Worm (Caenorhabditis elegans) whole organism, late embryonic: ENCODE results near the gene C52E2.2.
A peak's percentile ranks its signal among the peaks of the same experiment; 100 is the strongest.
"Not testable (repeated sequence)": the region's sequence is repeated elsewhere in the genome, so short reads cannot be mapped to it uniquely, and the experiment has no call there.

Source experiments
- C38D4.7 ChIP-seq: fragments of 200-800 bp; sonication (Bioruptor generic); optimal IDR thresholded peaks from 2 replicates; lab custom pipeline; 2018; ENCODE audit warnings: mild to moderate bottlenecking, missing genetic modification characterization, moderate library complexity, missing compliant biosample characterization
- Y22D7AL.16 ChIP-seq: sonication (generic microtip); optimal IDR thresholded peaks from 2 replicates; lab custom pipeline; 2016; ENCODE audit warnings: missing genetic modification characterization, missing compliant biosample characterization
- ceh-18 ChIP-seq: sonication (generic microtip); optimal IDR thresholded peaks from 2 replicates; lab custom pipeline; 2016; ENCODE audit warnings: missing genetic modification characterization, missing compliant biosample characterization
- ceh-2 ChIP-seq: sonication (generic microtip); optimal IDR thresholded peaks from 2 replicates; lab custom pipeline; 2016; ENCODE audit warnings: missing genotype, missing genetic modification characterization, missing compliant biosample characterization
- ceh-22 ChIP-seq: sonication (generic microtip); optimal IDR thresholded peaks from 2 replicates; lab custom pipeline; 2017; ENCODE audit warnings: missing biosample characterization, missing genetic modification characterization
- ceh-24 ChIP-seq: sonication (generic microtip); optimal IDR thresholded peaks from 2 replicates; lab custom pipeline; 2016; ENCODE audit warnings: mild to moderate bottlenecking, missing genetic modification characterization, missing compliant biosample characterization
- ceh-31 ChIP-seq: sonication (generic microtip); optimal IDR thresholded peaks from 2 replicates; lab custom pipeline; 2016; ENCODE audit warnings: missing genetic modification characterization, missing compliant biosample characterization
- ceh-45 ChIP-seq: fragments of 200-800 bp; sonication (Bioruptor generic); IDR thresholded peaks from 2 replicates; pipeline ENCODE4 v1.3.6; 2022; ENCODE audit warnings: missing genetic modification reagents, missing genetic modification characterization, missing compliant biosample characterization
- ceh-6 ChIP-seq: fragments of 200-800 bp; sonication (Bioruptor generic); optimal IDR thresholded peaks from 2 replicates; lab custom pipeline; 2018; ENCODE audit warnings: mild to moderate bottlenecking, missing genetic modification characterization, missing compliant biosample characterization
- ceh-9 ChIP-seq: sonication (generic microtip); optimal IDR thresholded peaks from 2 replicates; lab custom pipeline; 2016; ENCODE audit warnings: mild to moderate bottlenecking, missing genetic modification characterization, inconsistent platforms, missing compliant biosample characterization
- dve-1 ChIP-seq: sonication (generic microtip); optimal IDR thresholded peaks from 2 replicates; lab custom pipeline; 2017; ENCODE audit warnings: antibody characterized with exemption, mild to moderate bottlenecking, missing genetic modification characterization, missing compliant biosample characterization
- elt-2 ChIP-seq: sonication (generic microtip); optimal IDR thresholded peaks from 2 replicates; lab custom pipeline; 2016; ENCODE audit warnings: missing genetic modification reagents, missing genetic modification characterization, missing compliant biosample characterization
- elt-4 ChIP-seq: sonication (generic microtip); optimal IDR thresholded peaks from 2 replicates; lab custom pipeline; 2016; ENCODE audit warnings: missing genetic modification characterization, missing compliant biosample characterization
- ets-4 ChIP-seq: sonication (generic microtip); optimal IDR thresholded peaks from 2 replicates; lab custom pipeline; 2016; ENCODE audit warnings: missing genetic modification characterization, missing compliant biosample characterization
- eyg-1 ChIP-seq: sonication (generic microtip); optimal IDR thresholded peaks from 2 replicates; lab custom pipeline; 2016; ENCODE audit warnings: missing genotype, missing genetic modification characterization, missing compliant biosample characterization
- fax-1 ChIP-seq: sonication (generic microtip); optimal IDR thresholded peaks from 2 replicates; lab custom pipeline; 2016; ENCODE audit warnings: missing genotype, missing genetic modification characterization, missing compliant biosample characterization
- fkh-6 ChIP-seq: sonication (generic microtip); optimal IDR thresholded peaks from 2 replicates; lab custom pipeline; 2016; ENCODE audit warnings: missing genetic modification characterization, missing compliant biosample characterization
- hlh-30 ChIP-seq: sonication (generic microtip); optimal IDR thresholded peaks from 2 replicates; lab custom pipeline; 2017; ENCODE audit warnings: antibody characterized with exemption, missing genetic modification characterization, missing compliant biosample characterization; ENCODE audit not compliant: insufficient read depth
- hlh-6 ChIP-seq: sonication (generic microtip); optimal IDR thresholded peaks from 2 replicates; lab custom pipeline; 2016; ENCODE audit warnings: missing genotype, missing genetic modification characterization, missing compliant biosample characterization
- hlh-8 ChIP-seq: sonication (generic microtip); optimal IDR thresholded peaks from 2 replicates; lab custom pipeline; 2016; ENCODE audit warnings: missing genotype, missing genetic modification characterization, missing compliant biosample characterization
- lim-6 ChIP-seq: sonication (generic microtip); optimal IDR thresholded peaks from 2 replicates; lab custom pipeline; 2016; ENCODE audit warnings: missing genetic modification characterization, missing compliant biosample characterization
- madf-2 ChIP-seq: sonication (generic microtip); optimal IDR thresholded peaks from 2 replicates; lab custom pipeline; 2017; ENCODE audit warnings: missing genetic modification characterization, missing compliant biosample characterization
- nhr-232 ChIP-seq: sonication (generic microtip); optimal IDR thresholded peaks from 2 replicates; lab custom pipeline; 2016; ENCODE audit warnings: missing genetic modification characterization, missing compliant biosample characterization
- odd-2 ChIP-seq: sonication (generic microtip); optimal IDR thresholded peaks from 2 replicates; lab custom pipeline; 2017; ENCODE audit warnings: antibody characterized with exemption, mild to moderate bottlenecking, missing genetic modification characterization, missing compliant biosample characterization
- pag-3 ChIP-seq: sonication (generic microtip); optimal IDR thresholded peaks from 2 replicates; lab custom pipeline; 2016; ENCODE audit warnings: missing compliant biosample characterization, missing genetic modification characterization, borderline replicate concordance
- pat-9 ChIP-seq: fragments of 200-800 bp; sonication (Bioruptor generic); optimal IDR thresholded peaks from 2 replicates; lab custom pipeline; 2018; ENCODE audit warnings: mild to moderate bottlenecking, missing genetic modification characterization, moderate library complexity, missing compliant biosample characterization
- pax-1 ChIP-seq: fragments of 150-350 bp; optimal IDR thresholded peaks from 2 replicates; lab custom pipeline; 2014; ENCODE audit warnings: missing biosample characterization, missing genetic modification characterization
- pha-4 ChIP-seq: fragments of 150-350 bp; optimal IDR thresholded peaks from 2 replicates; lab custom pipeline; 2018; ENCODE audit warnings: missing biosample characterization, missing genetic modification reagents, missing genetic modification characterization
- pros-1 ChIP-seq: fragments of 150-350 bp; optimal IDR thresholded peaks from 2 replicates; lab custom pipeline; 2014; ENCODE audit warnings: missing biosample characterization, missing genetic modification reagents, missing genetic modification characterization
- rnt-1 ChIP-seq: sonication (generic microtip); optimal IDR thresholded peaks from 2 replicates; lab custom pipeline; 2016; ENCODE audit warnings: missing genetic modification characterization, missing compliant biosample characterization
- sdc-2 ChIP-seq: sonication (generic microtip); optimal IDR thresholded peaks from 2 replicates; lab custom pipeline; 2016; ENCODE audit warnings: missing genotype, missing genetic modification characterization, missing compliant biosample characterization
- tbx-2 ChIP-seq: sonication (generic microtip); optimal IDR thresholded peaks from 2 replicates; lab custom pipeline; 2016; ENCODE audit warnings: missing genetic modification characterization, missing compliant biosample characterization
- unc-42 ChIP-seq: sonication (generic microtip); optimal IDR thresholded peaks from 2 replicates; lab custom pipeline; 2016; ENCODE audit warnings: missing genotype, missing genetic modification characterization, missing compliant biosample characterization
- unc-55 ChIP-seq: sonication (generic microtip); optimal IDR thresholded peaks from 2 replicates; lab custom pipeline; 2017; ENCODE audit warnings: missing biosample characterization, missing genetic modification reagents, missing genetic modification characterization
- ztf-16 ChIP-seq: sonication (generic microtip); optimal IDR thresholded peaks from 2 replicates; lab custom pipeline; 2017; ENCODE audit warnings: missing genetic modification characterization, missing compliant biosample characterization

The C52E2.2 gene

DNA sequence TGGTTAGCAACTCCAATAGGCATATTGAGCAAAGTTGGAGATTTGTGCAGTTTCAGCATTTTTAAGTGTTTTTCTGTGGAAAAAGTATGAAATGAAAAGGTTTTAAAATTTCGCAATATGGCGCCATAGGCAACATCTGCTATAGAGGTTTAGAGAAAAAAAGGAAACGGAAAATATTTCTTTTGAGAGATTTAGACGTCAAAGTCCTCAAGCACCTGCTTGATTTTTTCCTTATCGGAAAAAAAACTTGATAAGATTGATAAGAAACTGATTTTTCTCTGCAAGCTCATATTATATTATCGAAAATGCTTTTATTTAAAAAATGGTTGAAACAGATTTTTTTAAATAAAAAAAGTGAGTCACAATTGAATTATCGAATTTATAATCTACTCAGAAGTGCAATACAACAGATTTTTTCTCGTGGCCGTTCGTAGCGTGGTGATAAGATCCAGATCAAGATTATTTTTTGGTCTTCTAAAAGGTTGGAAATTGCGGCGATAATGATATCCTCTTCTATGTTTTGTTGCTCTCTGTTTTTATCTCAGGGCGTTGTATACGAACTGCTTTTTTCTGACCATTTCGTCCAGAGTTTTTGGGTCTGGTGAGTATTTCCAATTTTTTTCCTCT lies 32.5 kb upstream of the C52E2.2 start, which contains the start of gene fbxc-19:
TSS of gene fbxc-19 (plus strand) at position 536 of the 627 bp plus-strand sequence.
- TF ChIP-seq pat-9 (tag; lab: Kevin White, UChicago): no peak
- no peak for TF ChIP-seq lim-6
- peak; percentile 87 for TF ChIP-seq elt-2
- TF ChIP-seq dve-1: peak; percentile 12

- TF ChIP-seq sdc-2 (tag; lab: Kevin White, UChicago) (no peak), rnt-1 (tag; lab: Kevin White, UChicago) (no peak), pha-4 (no peak), hlh-6 (tag; lab: Kevin White, UChicago) (no peak), ceh-24 (tag; lab: Kevin White, UChicago) (no peak), odd-2 (no peak), ets-4 (tag; lab: Kevin White, UChicago) (no peak), tbx-2 (tag; lab: Kevin White, UChicago) (no peak), ceh-2 (tag; lab: Kevin White, UChicago) (no peak), ceh-6 (GFP tag; lab: Kevin White, UChicago) (no peak), ceh-45 (GFP tag; lab: Robert Waterston, UW) (no peak), hlh-30 (tag; lab: Kevin White, UChicago) (no peak), fax-1 (tag; lab: Kevin White, UChicago) (no peak), ztf-16 (tag; lab: Kevin White, UChicago) (no peak), eyg-1 (tag; lab: Kevin White, UChicago) (no peak), pros-1 (tag; lab: Kevin White, UChicago) (no peak)
Observed at ce11 chrII:1820774-1821173, 31.8 kb upstream of the C52E2.2 start, which contains the start of gene fbxa-3. TSS of gene fbxa-3 (minus strand) at chrII:1820874.

DNA sequence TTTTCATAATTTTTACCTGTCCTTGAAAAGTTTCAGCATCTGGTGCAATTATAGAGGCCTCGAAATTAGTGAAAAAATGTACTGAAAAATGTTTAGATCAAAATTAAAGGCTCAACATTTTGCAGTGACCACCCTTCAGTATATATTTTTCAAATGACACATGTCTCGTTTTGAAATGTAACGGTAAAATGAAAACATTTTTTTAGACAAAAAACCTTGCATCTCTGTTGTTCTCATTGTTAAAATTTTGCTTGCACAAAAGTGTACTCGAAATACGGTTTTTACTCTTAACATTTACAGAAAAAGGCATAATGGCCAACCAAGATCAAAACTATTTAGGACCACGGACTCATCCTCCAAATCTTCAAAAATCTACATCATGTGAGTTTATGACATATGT lies 28.3 kb upstream of the C52E2.2 start, which contains the start of gene math-41:
TSS of gene math-41 (plus strand) at position 301 of the 400 bp plus-strand sequence.
- not testable (repeated sequence) for TF ChIP-seq fkh-6 (tag; lab: Kevin White, UChicago); ceh-9 (tag; lab: Kevin White, UChicago); unc-55 (GFP tag; lab: Kevin White, UChicago)
- TF ChIP-seq, all 69 proteins: peak for 0; not testable (repeated sequence) for 69

DNA sequence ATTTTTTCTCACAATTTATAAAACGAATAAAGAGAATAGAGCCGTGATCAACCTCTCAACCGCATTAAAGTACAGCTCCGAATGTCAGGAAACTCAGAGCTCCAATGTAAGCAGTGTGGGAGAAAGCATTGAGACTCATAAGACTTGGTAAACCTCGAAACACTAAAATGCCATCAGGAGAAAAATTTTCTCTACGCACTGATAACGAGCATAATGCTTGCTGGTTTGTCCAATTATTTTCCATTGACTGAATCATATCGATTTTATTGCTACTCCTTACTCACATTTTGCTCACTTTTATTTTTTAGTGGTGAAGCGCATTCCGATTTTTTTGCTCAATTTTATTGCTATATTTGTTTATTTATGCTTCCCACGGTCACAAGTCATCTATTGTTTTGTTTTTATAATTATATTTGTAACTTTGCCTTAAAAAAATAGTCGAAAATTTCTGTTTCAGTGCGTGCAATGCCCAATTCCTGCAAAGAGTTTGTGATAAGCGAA lies 22.4 kb upstream of the C52E2.2 start, which contains the start of gene math-40:
TSS of gene math-40 (plus strand) at position 451 of the 501 bp plus-strand sequence.
- no peak for TF ChIP-seq hlh-8 (tag; lab: Kevin White, UChicago)
- TF ChIP-seq pat-9 (tag; lab: Kevin White, UChicago): no peak
- no peak for TF ChIP-seq pax-1
- no peak for TF ChIP-seq ceh-22 (tag; lab: Kevin White, UChicago)
- TF ChIP-seq ceh-18 (tag; lab: Kevin White, UChicago): no peak
- TF ChIP-seq elt-4 (tag; lab: Kevin White, UChicago): no peak
- no peak for TF ChIP-seq ceh-6 (GFP tag; lab: Kevin White, UChicago)

DNA sequence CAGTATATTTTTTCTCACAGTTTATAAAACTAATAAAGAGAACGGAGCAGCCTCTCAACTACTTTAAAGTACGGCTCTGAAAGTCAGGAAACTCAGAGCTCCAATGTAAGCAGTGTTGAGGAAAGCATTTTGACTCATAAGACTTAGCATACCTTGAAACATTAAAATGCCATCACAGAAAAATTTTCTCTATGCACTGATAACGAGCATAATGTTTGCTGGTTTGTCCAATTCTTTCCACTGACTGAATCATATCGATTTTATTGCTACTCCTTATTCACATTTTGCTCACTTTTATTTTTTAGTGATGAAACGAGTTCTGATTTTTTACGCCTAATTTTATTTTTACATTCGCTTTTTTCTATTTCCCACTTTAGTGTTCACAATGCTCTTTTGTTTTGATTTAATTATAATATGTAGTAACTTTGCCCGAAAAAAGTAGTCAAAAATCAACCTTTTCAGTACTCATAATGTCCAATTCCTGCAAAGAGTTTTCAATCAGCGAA lies 20.7 kb upstream of the C52E2.2 start, which contains the start of gene math-39:
TSS of gene math-39 (plus strand) at position 456 of the 506 bp plus-strand sequence.
- no peak for TF ChIP-seq pag-3 (tag; lab: Kevin White, UChicago)
- TF ChIP-seq ceh-31: no peak
- no peak for TF ChIP-seq Y22D7AL.16 (tag; lab: Kevin White, UChicago)
- TF ChIP-seq madf-2: no peak
- no peak for TF ChIP-seq unc-42 (tag; lab: Kevin White, UChicago)
- TF ChIP-seq sdc-2 (tag; lab: Kevin White, UChicago): no peak
- no peak for TF ChIP-seq rnt-1 (tag; lab: Kevin White, UChicago)
- no peak for TF ChIP-seq pax-1
- TF ChIP-seq C38D4.7 (GFP tag; lab: Kevin White, UChicago): no peak
- no peak for TF ChIP-seq ceh-18 (tag; lab: Kevin White, UChicago)
- no peak for TF ChIP-seq ceh-2 (tag; lab: Kevin White, UChicago)
- TF ChIP-seq eyg-1 (tag; lab: Kevin White, UChicago): no peak
- no peak for TF ChIP-seq nhr-232 (tag; lab: Kevin White, UChicago)
- TF ChIP-seq ceh-6 (GFP tag; lab: Kevin White, UChicago): no peak
- no peak for TF ChIP-seq elt-4 (tag; lab: Kevin White, UChicago)
- TF ChIP-seq, all 69 proteins: peak for 0
